Fruit fly (Drosophila melanogaster) whole organism, embryonic: ENCODE measurements around the gene CG32847.

ENCODE experiments used
- CG10209 ChIP-seq: fragments of 200-800 bp; sonication (Bioruptor generic); optimal IDR thresholded peaks from 3 replicates; lab custom pipeline; 2017; ENCODE audit warnings: missing biosample characterization, mild to moderate bottlenecking, missing genetic modification characterization, missing genetic modification reagents
- CG10959 ChIP-seq: fragments of 200-800 bp; sonication (Bioruptor generic); IDR thresholded peaks from 2 replicates; pipeline ENCODE4 v1.3.6; 2022; ENCODE audit warnings: missing biosample characterization, missing genetic modification characterization
- CG11398 ChIP-seq: fragments of 200-800 bp; sonication (Bioruptor generic); optimal IDR thresholded peaks from 2 replicates; lab custom pipeline; 2016; ENCODE audit warnings: missing biosample characterization, missing genetic modification characterization
- CG11723 ChIP-seq: fragments of 200-800 bp; sonication (Bioruptor generic); optimal IDR thresholded peaks from 2 replicates; lab custom pipeline; 2017; ENCODE audit warnings: missing biosample characterization, mild to moderate bottlenecking, missing genetic modification characterization
- CG12391 ChIP-seq: fragments of 200-800 bp; sonication (Bioruptor generic); optimal IDR thresholded peaks from 3 replicates; lab custom pipeline; 2018; ENCODE audit warnings: missing biosample characterization, mild to moderate bottlenecking, missing genetic modification characterization, moderate library complexity
- CG12744 ChIP-seq: fragments of 200-800 bp; sonication (Bioruptor generic); optimal IDR thresholded peaks from 2 replicates; lab custom pipeline; 2016; ENCODE audit warnings: missing biosample characterization, missing genetic modification characterization
- CG12942 ChIP-seq: fragments of 200-800 bp; sonication (Bioruptor generic); optimal IDR thresholded peaks from 3 replicates; lab custom pipeline; 2016; ENCODE audit warnings: missing biosample characterization, missing genetic modification characterization
- CG14710 ChIP-seq: fragments of 200-800 bp; sonication (Bioruptor generic); optimal IDR thresholded peaks from 3 replicates; lab custom pipeline; 2019; ENCODE audit warnings: missing biosample characterization, mild to moderate bottlenecking, missing genetic modification characterization, moderate library complexity
- CG16779 ChIP-seq: fragments of 200-800 bp; sonication (Bioruptor generic); IDR thresholded peaks from 2 replicates; pipeline ENCODE4 v1.3.6; 2022; ENCODE audit warnings: missing biosample characterization, missing genetic modification characterization
- CG16815 ChIP-seq: fragments of 200-800 bp; sonication (Bioruptor generic); optimal IDR thresholded peaks from 3 replicates; lab custom pipeline; 2017; ENCODE audit warnings: missing biosample characterization, mild to moderate bottlenecking, missing genetic modification characterization
- CG17385 ChIP-seq: fragments of 200-800 bp; sonication (Bioruptor generic); optimal IDR thresholded peaks from 3 replicates; lab custom pipeline; 2018; ENCODE audit warnings: missing biosample characterization, mild to moderate bottlenecking, missing genetic modification characterization
- CG17802 ChIP-seq: fragments of 200-800 bp; sonication (Bioruptor generic); optimal IDR thresholded peaks from 2 replicates; lab custom pipeline; 2018; ENCODE audit warnings: missing biosample characterization, mild to moderate bottlenecking, missing genetic modification characterization, moderate library complexity
- CG2202 ChIP-seq: fragments of 200-800 bp; sonication (Bioruptor generic); optimal IDR thresholded peaks from 2 replicates; lab custom pipeline; 2018; ENCODE audit warnings: missing biosample characterization, mild to moderate bottlenecking, missing genetic modification characterization
- CG32767 ChIP-seq: fragments of 200-800 bp; sonication (Bioruptor generic); IDR thresholded peaks from 2 replicates; pipeline ENCODE4 v1.3.6; 2022; ENCODE audit warnings: missing biosample characterization, missing genetic modification characterization
- CG3847 ChIP-seq: fragments of 200-800 bp; sonication (Bioruptor generic); IDR thresholded peaks from 2 replicates; pipeline ENCODE4 v1.3.6; 2022; ENCODE audit warnings: missing biosample characterization, missing genetic modification characterization
- CG42726 ChIP-seq: fragments of 200-800 bp; sonication (Bioruptor generic); IDR thresholded peaks from 2 replicates; pipeline ENCODE4 v1.3.6; 2022; ENCODE audit warnings: missing biosample characterization, missing genetic modification characterization; ENCODE audit not compliant: partially characterized antibody
- CG7372 ChIP-seq: fragments of 200-800 bp; sonication (Bioruptor generic); IDR thresholded peaks from 2 replicates; pipeline ENCODE4 v1.3.6; 2022; ENCODE audit warnings: missing biosample characterization, missing genetic modification characterization
- CG7928 ChIP-seq: fragments of 200-800 bp; sonication (Bioruptor generic); optimal IDR thresholded peaks from 2 replicates; lab custom pipeline; 2017; ENCODE audit warnings: missing biosample characterization, mild to moderate bottlenecking, missing genetic modification characterization
- Doc3 ChIP-seq: fragments of 200-800 bp; sonication (Bioruptor generic); IDR thresholded peaks from 3 replicates; pipeline ENCODE4 v1.3.6; 2022; ENCODE audit warnings: missing biosample characterization, missing genetic modification characterization; ENCODE audit not compliant: partially characterized antibody
- Dp ChIP-seq: fragments of 200-800 bp; sonication (Bioruptor generic); optimal IDR thresholded peaks from 2 replicates; lab custom pipeline; 2018; ENCODE audit warnings: missing biosample characterization, mild to moderate bottlenecking, missing genetic modification characterization, moderate library complexity
- Dref ChIP-seq: fragments of 200-800 bp; sonication (Bioruptor generic); IDR thresholded peaks from 2 replicates; pipeline ENCODE4 v1.3.6; 2022; ENCODE audit warnings: missing biosample characterization, missing genetic modification characterization
- Drgx ChIP-seq: fragments of 200-800 bp; sonication (Bioruptor generic); IDR thresholded peaks from 2 replicates; pipeline ENCODE4 v1.3.6; 2022; ENCODE audit warnings: missing biosample characterization, missing genetic modification characterization
- Eip74EF ChIP-seq, 2 experiments: fragments of 200-800 bp in 1 of 2; fragments of >200 bp in 1 of 2; sonication (Bioruptor generic) in 1 of 2; optimal IDR thresholded peaks; 2 replicates each; lab custom pipeline; 2017 to 2019; ENCODE audit warnings: missing biosample characterization in 2 of 2, missing genetic modification characterization in 2 of 2, mild to moderate bottlenecking in 1 of 2, moderate library complexity in 1 of 2
- Fer2 ChIP-seq: fragments of 200-800 bp; sonication (Bioruptor generic); optimal IDR thresholded peaks from 2 replicates; lab custom pipeline; 2018; ENCODE audit warnings: missing biosample characterization, mild to moderate bottlenecking, missing genetic modification characterization, moderate library complexity
- HHEX ChIP-seq: fragments of 200-800 bp; sonication (Bioruptor generic); optimal IDR thresholded peaks from 3 replicates; lab custom pipeline; 2017; ENCODE audit warnings: missing biosample characterization, mild to moderate bottlenecking, missing genetic modification characterization, missing genetic modification reagents
- Hr3 ChIP-seq: fragments of 200-800 bp; sonication (Bioruptor generic); optimal IDR thresholded peaks from 3 replicates; lab custom pipeline; 2016; ENCODE audit warnings: missing biosample characterization, missing genetic modification characterization
- Hr51 ChIP-seq, 2 experiments: fragments of 200-800 bp; sonication (Bioruptor generic); optimal IDR thresholded peaks; 2 replicates in 1 of 2; 3 replicates in 1 of 2; lab custom pipeline; 2016 to 2018; ENCODE audit warnings: missing biosample characterization in 2 of 2, missing genetic modification characterization in 2 of 2, mild to moderate bottlenecking in 1 of 2, moderate library complexity in 1 of 2
- Mrtf ChIP-seq: fragments of 200-800 bp; sonication (Bioruptor generic); IDR thresholded peaks from 3 replicates; pipeline ENCODE4 v1.3.6; 2022; ENCODE audit warnings: missing biosample characterization, missing genetic modification characterization
- NK7.1 ChIP-seq: fragments of 200-800 bp; sonication (Bioruptor generic); optimal IDR thresholded peaks from 3 replicates; lab custom pipeline; 2016; ENCODE audit warnings: missing biosample characterization, missing genetic modification characterization
- Oli ChIP-seq: fragments of 200-800 bp; sonication (Bioruptor generic); optimal IDR thresholded peaks from 2 replicates; lab custom pipeline; 2018; ENCODE audit warnings: missing biosample characterization, mild to moderate bottlenecking, missing genetic modification characterization, moderate library complexity
- Poxn ChIP-seq: fragments of 200-800 bp; sonication (Bioruptor generic); IDR thresholded peaks from 2 replicates; pipeline ENCODE4 v1.3.6; 2022; ENCODE audit warnings: missing biosample characterization, missing genetic modification characterization
- bbx ChIP-seq: fragments of 200-800 bp; sonication (Bioruptor generic); IDR thresholded peaks from 2 replicates; pipeline ENCODE4 v1.3.6; 2022; ENCODE audit warnings: missing biosample characterization, missing genetic modification characterization; ENCODE audit not compliant: partially characterized antibody
- cad ChIP-seq: fragments of >200 bp; optimal IDR thresholded peaks from 2 replicates; lab custom pipeline; 2017; ENCODE audit warnings: missing biosample characterization, missing genetic modification characterization
- cwo ChIP-seq: fragments of 200-800 bp; sonication (Bioruptor generic); optimal IDR thresholded peaks from 3 replicates; lab custom pipeline; 2017; ENCODE audit warnings: missing biosample characterization, missing genetic modification characterization, mild to moderate bottlenecking, moderate library complexity, missing genetic modification reagents
- danr ChIP-seq: fragments of 200-800 bp; sonication (Bioruptor generic); IDR thresholded peaks from 2 replicates; pipeline ENCODE4 v1.3.6; 2022; ENCODE audit warnings: missing biosample characterization, missing genetic modification characterization
- her ChIP-seq: fragments of 200-800 bp; sonication (Bioruptor generic); optimal IDR thresholded peaks from 2 replicates; lab custom pipeline; 2016; ENCODE audit warnings: missing biosample characterization, missing genetic modification characterization
- insv ChIP-seq, 2 experiments: fragments of 200-800 bp; sonication (Bioruptor generic); optimal IDR thresholded peaks; 3 replicates each; lab custom pipeline; 2016 to 2018; ENCODE audit warnings: missing biosample characterization in 2 of 2, missing genetic modification characterization in 2 of 2
- jigr1 ChIP-seq: fragments of 200-800 bp; sonication (Bioruptor generic); IDR thresholded peaks from 3 replicates; pipeline ENCODE4 v1.3.6; 2022; ENCODE audit warnings: missing biosample characterization, missing genetic modification characterization
- jing ChIP-seq: fragments of 200-800 bp; sonication (Bioruptor generic); optimal IDR thresholded peaks from 2 replicates; lab custom pipeline; 2018; ENCODE audit warnings: missing biosample characterization, mild to moderate bottlenecking, missing genetic modification characterization
- kay ChIP-seq: fragments of 200-800 bp; sonication (Bioruptor generic); optimal IDR thresholded peaks from 2 replicates; lab custom pipeline; 2016; ENCODE audit warnings: missing biosample characterization, missing genetic modification characterization
- lola ChIP-seq, 3 experiments: fragments of >200 bp in 2 of 3; fragments of 200-800 bp in 1 of 3; sonication (Bioruptor generic) in 1 of 3; optimal IDR thresholded peaks; 2 replicates each; lab custom pipeline; 2017 to 2019; ENCODE audit warnings: missing biosample characterization in 3 of 3, missing genetic modification characterization in 3 of 3, mild to moderate bottlenecking in 1 of 3, moderate library complexity in 1 of 3
- nerfin-1 ChIP-seq: fragments of 200-800 bp; sonication (Bioruptor generic); optimal IDR thresholded peaks from 3 replicates; lab custom pipeline; 2019; ENCODE audit warnings: missing biosample characterization, mild to moderate bottlenecking, missing genetic modification characterization, moderate library complexity
- nmo ChIP-seq: fragments of 200-800 bp; sonication (Bioruptor generic); optimal IDR thresholded peaks from 2 replicates; lab custom pipeline; 2018; ENCODE audit warnings: missing biosample characterization, mild to moderate bottlenecking, missing genetic modification characterization, moderate library complexity
- rib ChIP-seq: fragments of 200-800 bp; sonication (Bioruptor generic); IDR thresholded peaks from 2 replicates; pipeline ENCODE4 v1.3.6; 2022; ENCODE audit warnings: missing biosample characterization, missing genetic modification characterization
- sisA ChIP-seq: fragments of 200-800 bp; sonication (Bioruptor generic); IDR thresholded peaks from 2 replicates; pipeline ENCODE4 v1.3.6; 2022; ENCODE audit warnings: missing biosample characterization, missing genetic modification characterization
- slbo ChIP-seq: fragments of 200-800 bp; sonication (Bioruptor generic); IDR thresholded peaks from 2 replicates; pipeline ENCODE4 v1.3.6; 2022; ENCODE audit warnings: missing biosample characterization, missing genetic modification characterization
- slp2 ChIP-seq: fragments of 200-800 bp; sonication (Bioruptor generic); optimal IDR thresholded peaks from 2 replicates; lab custom pipeline; 2016; ENCODE audit warnings: missing biosample characterization, missing genetic modification characterization
- so ChIP-seq: fragments of 200-800 bp; sonication (Bioruptor generic); IDR thresholded peaks from 3 replicates; pipeline ENCODE4 v1.3.6; 2022; ENCODE audit warnings: missing biosample characterization, missing genetic modification characterization
- sob ChIP-seq: fragments of 200-800 bp; sonication (Bioruptor generic); IDR thresholded peaks from 2 replicates; pipeline ENCODE4 v1.3.6; 2022; ENCODE audit warnings: missing biosample characterization, missing genetic modification characterization
- stc ChIP-seq: fragments of 200-800 bp; sonication (Bioruptor generic); IDR thresholded peaks from 2 replicates; pipeline ENCODE4 v1.3.6; 2022; ENCODE audit warnings: missing biosample characterization, missing genetic modification characterization
- trh ChIP-seq: fragments of 200-800 bp; sonication (Bioruptor generic); optimal IDR thresholded peaks from 2 replicates; lab custom pipeline; 2016; ENCODE audit warnings: missing biosample characterization, missing genetic modification characterization

Gene CG32847

DNA sequence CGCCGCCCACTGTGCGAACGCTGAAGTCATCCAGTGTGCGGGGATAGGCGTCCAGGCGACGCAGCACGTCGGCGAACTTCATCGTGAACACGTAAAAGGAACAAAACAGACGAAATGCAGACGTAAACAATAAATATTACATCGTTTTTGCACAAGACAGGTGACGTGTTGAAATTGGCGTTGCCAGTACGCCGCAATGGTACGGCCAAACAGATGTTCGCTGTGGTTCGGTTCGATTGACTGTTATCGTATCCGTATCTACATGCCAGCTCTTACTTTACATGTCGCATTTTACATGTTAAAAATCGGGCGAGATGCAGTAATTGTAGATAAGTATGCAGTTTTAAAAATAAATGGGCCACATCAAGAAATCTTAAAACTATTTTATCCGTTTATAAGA lies 42.0 kb downstream of the CG32847 start, which contains the start of gene CG7011 (continued):
- TF ChIP-seq jigr1 (GFP tag; lab: Robert Waterston, UW) (no peak), slp2 (GFP tag; lab: Kevin White, UChicago) (no peak), stc (no peak), CG11398 (no peak), kay (GFP tag; lab: Kevin White, UChicago) (no peak), Poxn (no peak), bbx (GFP tag; lab: Robert Waterston, UW) (peak; percentile 78), CG10209 (GFP tag; lab: Kevin White, UChicago) (no peak), CG32767 (GFP tag; lab: Robert Waterston, UW) (no peak), HHEX (no peak), Hr3 (GFP tag; lab: Kevin White, UChicago) (no peak), so (GFP tag; lab: Robert Waterston, UW) (no peak), CG42726 (no peak), Drgx (GFP tag; lab: Robert Waterston, UW) (no peak), Dp (peak; percentile 37), CG16779 (GFP tag; lab: Robert Waterston, UW) (no peak), CG10959 (GFP tag; lab: Robert Waterston, UW) (no peak), Mrtf (GFP tag; lab: Robert Waterston, UW) (no peak), insv (GFP tag; optimal IDR thresholded peaks at IDR 0.05; lab: Kevin White, UChicago) (no peak), CG7928 (no peak), CG17385 (GFP tag; lab: Kevin White, UChicago) (no peak), CG17802 (tag; lab: Kevin White, UChicago) (no peak), NK7.1 (GFP tag; lab: Kevin White, UChicago) (no peak), cad (GFP tag; lab: Kevin White, UChicago) (no peak), slbo (GFP tag; lab: Robert Waterston, UW) (no peak), Dref (peak; percentile 66), CG16815 (GFP tag; lab: Kevin White, UChicago) (no peak), her (no peak), CG7372 (no peak), rib (GFP tag; lab: Robert Waterston, UW) (no peak), CG14710 (peak; percentile 13), CG2202 (tag; lab: Kevin White, UChicago) (no peak), Oli (tag; lab: Kevin White, UChicago) (no peak), CG12391 (no peak), CG12744 (no peak), Fer2 (tag; lab: Kevin White, UChicago) (no peak), CG12942 (no peak), sisA (GFP tag; lab: Robert Waterston, UW) (no peak), lola (GFP tag; optimal IDR thresholded peaks at IDR 0.05; lab: Kevin White, UChicago) (no peak), jing (GFP tag; lab: Kevin White, UChicago) (no peak), danr (no peak), CG3847 (no peak), CG11723 (GFP tag; lab: Kevin White, UChicago) (no peak), nmo (GFP tag; lab: Kevin White, UChicago) (no peak), Doc3 (GFP tag; lab: Robert Waterston, UW) (0 out of 3 replicates have a peak, but pooled peaks have one; percentile 40), nerfin-1 (no peak), Eip74EF (GFP tag; optimal IDR thresholded peaks at IDR 0.05; lab: Kevin White, UChicago) (no peak), cwo (GFP tag; lab: Kevin White, UChicago) (no peak), Hr51 (GFP tag; optimal IDR thresholded peaks at IDR 0.05; lab: Kevin White, UChicago) (no peak), trh (GFP tag; lab: Kevin White, UChicago) (no peak), sob (GFP tag; lab: Robert Waterston, UW) (no peak)
